Fruit fly (Drosophila melanogaster) whole organism, embryonic: ENCODE measurements around the gene ps.

ENCODE experiments used
- Ada2b ChIP-seq: fragments of 200-800 bp; sonication (Bioruptor generic); IDR thresholded peaks from 2 replicates; pipeline ENCODE4 v1.3.6; 2022; ENCODE audit warnings: missing biosample characterization, missing genetic modification characterization
- Atf-2 ChIP-seq: fragments of 200-800 bp; sonication (Bioruptor generic); optimal IDR thresholded peaks from 2 replicates; lab custom pipeline; 2016; ENCODE audit warnings: missing biosample characterization, missing genetic modification characterization
- Blimp-1 ChIP-seq: fragments of 200-800 bp; sonication (Bioruptor generic); optimal IDR thresholded peaks from 3 replicates; lab custom pipeline; 2018; ENCODE audit warnings: missing biosample characterization, missing genetic modification characterization, mild to moderate bottlenecking, moderate library complexity, missing genetic modification reagents
- CG11504 ChIP-seq: fragments of 200-800 bp; sonication (Bioruptor generic); optimal IDR thresholded peaks from 3 replicates; lab custom pipeline; 2019; ENCODE audit warnings: missing biosample characterization, mild to moderate bottlenecking, missing genetic modification characterization, moderate library complexity
- CG11695 ChIP-seq: fragments of 200-800 bp; sonication (Bioruptor generic); IDR thresholded peaks from 3 replicates; pipeline ENCODE4 v1.3.6; 2022; ENCODE audit warnings: missing biosample characterization, missing genetic modification characterization
- CG1233 ChIP-seq: fragments of 200-800 bp; sonication (Bioruptor generic); optimal IDR thresholded peaks from 4 replicates; lab custom pipeline; 2018; ENCODE audit warnings: missing biosample characterization, mild to moderate bottlenecking, missing genetic modification characterization
- CG16779 ChIP-seq: fragments of 200-800 bp; sonication (Bioruptor generic); IDR thresholded peaks from 2 replicates; pipeline ENCODE4 v1.3.6; 2022; ENCODE audit warnings: missing biosample characterization, missing genetic modification characterization
- CG17359 ChIP-seq: fragments of 200-800 bp; sonication (Bioruptor generic); optimal IDR thresholded peaks from 3 replicates; lab custom pipeline; 2018; ENCODE audit warnings: missing biosample characterization, mild to moderate bottlenecking, missing genetic modification characterization, moderate library complexity
- CG17361 ChIP-seq: fragments of 200-800 bp; sonication (Bioruptor generic); IDR thresholded peaks from 3 replicates; pipeline ENCODE4 v1.3.6; 2022; ENCODE audit warnings: missing biosample characterization, missing genetic modification characterization
- CG32532 ChIP-seq: fragments of 200-800 bp; sonication (Bioruptor generic); IDR thresholded peaks from 2 replicates; pipeline ENCODE4 v1.3.6; 2022; ENCODE audit warnings: missing biosample characterization, missing genetic modification characterization
- CG32767 ChIP-seq: fragments of 200-800 bp; sonication (Bioruptor generic); IDR thresholded peaks from 2 replicates; pipeline ENCODE4 v1.3.6; 2022; ENCODE audit warnings: missing biosample characterization, missing genetic modification characterization
- CG42726 ChIP-seq: fragments of 200-800 bp; sonication (Bioruptor generic); IDR thresholded peaks from 2 replicates; pipeline ENCODE4 v1.3.6; 2022; ENCODE audit warnings: missing biosample characterization, missing genetic modification characterization; ENCODE audit not compliant: partially characterized antibody
- CG4707 ChIP-seq: fragments of 200-800 bp; sonication (Bioruptor generic); optimal IDR thresholded peaks from 2 replicates; lab custom pipeline; 2018; ENCODE audit warnings: missing biosample characterization, mild to moderate bottlenecking, missing genetic modification characterization, moderate library complexity
- CG6689 ChIP-seq: fragments of 200-800 bp; sonication (Bioruptor generic); IDR thresholded peaks from 2 replicates; pipeline ENCODE4 v1.3.6; 2022; ENCODE audit warnings: missing biosample characterization, missing genetic modification characterization
- CG9727 ChIP-seq: fragments of 200-800 bp; sonication (Bioruptor generic); optimal IDR thresholded peaks from 3 replicates; lab custom pipeline; 2017; ENCODE audit warnings: missing biosample characterization, mild to moderate bottlenecking, missing genetic modification characterization
- Drgx ChIP-seq: fragments of 200-800 bp; sonication (Bioruptor generic); IDR thresholded peaks from 2 replicates; pipeline ENCODE4 v1.3.6; 2022; ENCODE audit warnings: missing biosample characterization, missing genetic modification characterization
- Ets65A ChIP-seq: fragments of 200-800 bp; sonication (Bioruptor generic); peaks from one replicate; lab custom pipeline; 2016; ENCODE audit warnings: missing biosample characterization, missing genetic modification characterization
- H15 ChIP-seq: fragments of 200-800 bp; sonication (Bioruptor generic); IDR thresholded peaks from 3 replicates; pipeline ENCODE4 v1.3.6; 2022; ENCODE audit warnings: missing biosample characterization, missing genetic modification characterization
- Hr3 ChIP-seq: fragments of 200-800 bp; sonication (Bioruptor generic); optimal IDR thresholded peaks from 3 replicates; lab custom pipeline; 2016; ENCODE audit warnings: missing biosample characterization, missing genetic modification characterization
- Lhr ChIP-seq: fragments of 200-800 bp; sonication (Bioruptor generic); optimal IDR thresholded peaks from 3 replicates; lab custom pipeline; 2017; ENCODE audit warnings: mild to moderate bottlenecking, missing biosample characterization, missing genetic modification reagents, missing genetic modification characterization
- MESR4 ChIP-seq: fragments of 200-800 bp; sonication (Bioruptor generic); optimal IDR thresholded peaks from 2 replicates; lab custom pipeline; 2018; ENCODE audit warnings: missing biosample characterization, mild to moderate bottlenecking, missing genetic modification characterization, moderate library complexity
- Max ChIP-seq: fragments of 200-800 bp; sonication (Bioruptor generic); optimal IDR thresholded peaks from 2 replicates; lab custom pipeline; 2016; ENCODE audit warnings: missing biosample characterization, mild to moderate bottlenecking, missing genetic modification characterization
- Med ChIP-seq: fragments of 200-800 bp; sonication (Bioruptor generic); peaks from one replicate; lab custom pipeline; 2016; ENCODE audit warnings: missing biosample characterization, missing genetic modification characterization, mild to moderate bottlenecking, inconsistent platforms, moderate library complexity
- Neu2 ChIP-seq: fragments of 200-800 bp; sonication (Bioruptor generic); optimal IDR thresholded peaks from 3 replicates; lab custom pipeline; 2016; ENCODE audit warnings: missing biosample characterization, missing genetic modification characterization, borderline replicate concordance
- Rfx ChIP-seq: fragments of 200-800 bp; sonication (Bioruptor generic); IDR thresholded peaks from 2 replicates; pipeline ENCODE4 v1.3.6; 2022; ENCODE audit warnings: missing biosample characterization, missing genetic modification characterization
- abd-A ChIP-seq: fragments of 200-800 bp; sonication (Bioruptor generic); optimal IDR thresholded peaks from 3 replicates; lab custom pipeline; 2019; ENCODE audit warnings: missing biosample characterization, mild to moderate bottlenecking, missing genetic modification characterization, moderate library complexity
- chinmo ChIP-seq: fragments of 200-800 bp; sonication (Bioruptor generic); IDR thresholded peaks from 4 replicates; pipeline ENCODE4 v1.3.6; 2022; ENCODE audit warnings: missing biosample characterization, missing genetic modification characterization; ENCODE audit not compliant: partially characterized antibody
- ci ChIP-seq: fragments of 200-800 bp; sonication (Bioruptor generic); IDR thresholded peaks from 3 replicates; pipeline ENCODE4 v1.3.6; 2022; ENCODE audit warnings: missing biosample characterization, missing genetic modification characterization
- crol ChIP-seq: fragments of 200-800 bp; sonication (Bioruptor generic); IDR thresholded peaks from 2 replicates; pipeline ENCODE4 v1.3.6; 2022; ENCODE audit warnings: missing biosample characterization, missing genetic modification characterization
- dmrt11E ChIP-seq: fragments of 200-800 bp; sonication (Bioruptor generic); optimal IDR thresholded peaks from 3 replicates; lab custom pipeline; 2018; ENCODE audit warnings: missing biosample characterization, mild to moderate bottlenecking, missing genetic modification characterization, moderate library complexity
- dmrt99B ChIP-seq: fragments of 200-800 bp; sonication (Bioruptor generic); optimal IDR thresholded peaks from 2 replicates; lab custom pipeline; 2018; ENCODE audit warnings: missing biosample characterization, mild to moderate bottlenecking, missing genetic modification characterization, moderate library complexity
- gem ChIP-seq: fragments of 200-800 bp; sonication (Bioruptor generic); optimal IDR thresholded peaks from 2 replicates; lab custom pipeline; 2019; ENCODE audit warnings: missing biosample characterization, mild to moderate bottlenecking, missing genetic modification characterization, moderate library complexity
- hkb ChIP-seq, 2 experiments: fragments of 200-800 bp in 1 of 2; fragments of >200 bp in 1 of 2; sonication (Bioruptor generic) in 1 of 2; IDR thresholded peaks in 1 of 2; optimal IDR thresholded peaks in 1 of 2; 2 replicates each; pipeline versions ENCODE4 v1.3.6 to Lab custom; 2017 to 2022; ENCODE audit warnings: missing biosample characterization in 1 of 2, missing genetic modification characterization in 1 of 2
- phol ChIP-seq: fragments of 200-800 bp; sonication (Bioruptor generic); optimal IDR thresholded peaks from 3 replicates; lab custom pipeline; 2018; ENCODE audit warnings: missing biosample characterization, mild to moderate bottlenecking, missing genetic modification characterization, moderate library complexity
- ro ChIP-seq: fragments of 200-800 bp; sonication (Bioruptor generic); IDR thresholded peaks from 2 replicates; pipeline ENCODE4 v1.3.6; 2022; ENCODE audit warnings: missing biosample characterization, missing genetic modification characterization

Gene ps

DNA sequence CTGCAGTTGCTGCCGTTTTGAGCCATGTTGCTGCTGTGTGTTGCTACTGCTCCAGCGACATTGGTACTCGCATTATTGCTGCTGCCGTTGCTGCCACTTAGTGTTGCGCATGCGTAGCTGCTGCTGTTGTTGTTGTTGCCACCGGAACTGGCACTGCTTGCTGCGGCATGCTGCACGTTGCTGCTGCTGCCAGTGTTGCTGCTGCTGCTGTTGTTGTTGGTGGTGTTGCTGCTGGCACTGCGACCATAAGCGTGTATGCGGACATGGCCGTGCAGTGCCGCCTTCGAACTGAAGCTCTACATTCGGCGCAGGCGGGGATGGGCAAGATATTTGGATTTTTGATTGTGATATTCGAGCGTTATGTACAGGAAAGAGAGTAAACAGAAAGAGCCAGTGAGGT is 50.4 kb downstream of the ps start:
- TF ChIP-seq dmrt11E (tag; lab: Kevin White, UChicago), result no peak
- no peak for TF ChIP-seq CG1233 (GFP tag; lab: Kevin White, UChicago)
- peak; percentile 80 for TF ChIP-seq Ets65A (GFP tag; lab: Kevin White, UChicago)
- TF ChIP-seq, all 482 proteins: peak for 1

DNA sequence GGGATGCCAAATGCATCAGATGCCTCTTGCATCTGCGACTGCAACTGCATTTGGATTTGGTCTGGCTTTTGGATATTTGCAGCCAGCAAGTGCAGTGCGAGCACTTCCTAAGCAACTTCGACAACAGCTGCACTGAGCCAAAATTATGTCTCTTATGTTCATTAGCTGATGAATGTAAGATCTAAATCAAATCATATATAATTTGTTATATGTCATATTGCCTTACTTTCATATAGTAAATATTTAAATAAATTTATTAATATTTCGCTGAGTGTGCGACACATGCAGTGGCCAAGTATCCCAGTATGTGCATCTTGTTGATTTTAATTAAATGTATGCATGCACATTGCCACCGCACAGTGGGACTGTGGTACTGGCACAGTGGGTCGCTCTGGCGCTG is 62.7 kb downstream of the ps start:
- TF ChIP-seq Ada2b, result 0 out of 2 replicates have a peak, but pooled peaks have one; percentile 15
- no peak for TF ChIP-seq CG6689 (GFP tag; lab: Robert Waterston, UW)
- no peak for TF ChIP-seq CG32767 (GFP tag; lab: Robert Waterston, UW)
- TF ChIP-seq Med (GFP tag; lab: Kevin White, UChicago), result peak; percentile 41
- TF ChIP-seq CG11504, result peak; percentile 27
- TF ChIP-seq Blimp-1 (GFP tag; lab: Kevin White, UChicago), result peak; percentile 9
- no peak for TF ChIP-seq CG42726 (GFP tag; lab: Robert Waterston, UW)
- no peak for TF ChIP-seq Max (GFP tag; lab: Kevin White, UChicago)
- TF ChIP-seq gem (tag; lab: Kevin White, UChicago), result no peak
- no peak for TF ChIP-seq hkb (optimal IDR thresholded peaks at IDR 0.05; lab: Kevin White, UChicago)
- peak; percentile 45 for TF ChIP-seq hkb (GFP tag; IDR thresholded peaks at IDR 0.05; lab: Robert Waterston, UW)
- peak; percentile 13 for TF ChIP-seq phol
- TF ChIP-seq ci (GFP tag; lab: Robert Waterston, UW), result 0 out of 3 replicates have a peak, but pooled peaks have one; percentile 19
- peak; percentile 72 for TF ChIP-seq CG4707 (GFP tag; lab: Kevin White, UChicago)
- peak; percentile 80 for TF ChIP-seq Drgx (GFP tag; lab: Robert Waterston, UW)
- TF ChIP-seq CG9727 (GFP tag; lab: Kevin White, UChicago), result no peak
- no peak for TF ChIP-seq Atf-2 (GFP tag; lab: Kevin White, UChicago)
- 0 out of 4 replicates have a peak, but pooled peaks have one; percentile 49 for TF ChIP-seq chinmo (GFP tag; lab: Robert Waterston, UW)
- TF ChIP-seq Neu2 (GFP tag; lab: Kevin White, UChicago), result no peak
- TF ChIP-seq CG11695, result 0 out of 3 replicates have a peak, but pooled peaks have one; percentile 28
- TF ChIP-seq Hr3 (GFP tag; lab: Kevin White, UChicago), result peak; percentile 1
- 0 out of 3 replicates have a peak, but pooled peaks have one; percentile 37 for TF ChIP-seq H15
- no peak for TF ChIP-seq Lhr (GFP tag; lab: Kevin White, UChicago)
- TF ChIP-seq dmrt99B, result peak; percentile 12
- no peak for TF ChIP-seq ro
- TF ChIP-seq CG17359, result peak; percentile 29
- TF ChIP-seq CG17361 (GFP tag; lab: Robert Waterston, UW), result 0 out of 3 replicates have a peak, but pooled peaks have one; percentile 17

DNA sequence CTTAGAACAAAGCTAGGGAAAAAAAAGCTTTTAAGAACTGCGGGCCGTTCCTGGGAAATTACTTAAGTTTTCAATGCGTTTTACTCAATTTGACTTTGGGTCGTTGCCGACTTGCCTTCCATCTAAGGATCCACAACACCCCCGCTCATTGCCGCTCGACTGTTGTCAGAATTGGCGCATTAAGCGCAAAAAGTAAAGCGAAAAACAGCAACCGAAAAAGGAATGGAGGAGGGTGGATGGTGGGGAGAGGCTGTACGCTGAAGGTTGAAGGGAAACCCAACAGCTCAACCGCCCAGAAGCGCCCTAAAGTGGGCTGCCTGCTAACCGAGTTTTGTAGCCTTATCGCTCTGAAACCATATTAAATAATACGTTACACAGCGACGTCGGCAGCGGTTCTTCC is 69.8 kb downstream of the ps start:
- TF ChIP-seq Rfx (GFP tag; lab: Robert Waterston, UW) (peak; percentile 24; the same call in 1 of the 2 replicates), crol (GFP tag; lab: Robert Waterston, UW) (peak; percentile 51), CG16779 (GFP tag; lab: Robert Waterston, UW) (0 out of 2 replicates have a peak, but pooled peaks have one; percentile 3), abd-A (tag; lab: Kevin White, UChicago) (peak; percentile 88), MESR4 (GFP tag; lab: Kevin White, UChicago) (no peak), gem (tag; lab: Kevin White, UChicago) (no peak), CG32532 (GFP tag; lab: Robert Waterston, UW) (0 out of 2 replicates have a peak, but pooled peaks have one; percentile 33)
